Fruit fly (Drosophila melanogaster): ENCODE data around the gene tal-1A.
A peak's percentile ranks its signal among the peaks of the same experiment; 100 is the strongest.

tal-1A gene

DNA sequence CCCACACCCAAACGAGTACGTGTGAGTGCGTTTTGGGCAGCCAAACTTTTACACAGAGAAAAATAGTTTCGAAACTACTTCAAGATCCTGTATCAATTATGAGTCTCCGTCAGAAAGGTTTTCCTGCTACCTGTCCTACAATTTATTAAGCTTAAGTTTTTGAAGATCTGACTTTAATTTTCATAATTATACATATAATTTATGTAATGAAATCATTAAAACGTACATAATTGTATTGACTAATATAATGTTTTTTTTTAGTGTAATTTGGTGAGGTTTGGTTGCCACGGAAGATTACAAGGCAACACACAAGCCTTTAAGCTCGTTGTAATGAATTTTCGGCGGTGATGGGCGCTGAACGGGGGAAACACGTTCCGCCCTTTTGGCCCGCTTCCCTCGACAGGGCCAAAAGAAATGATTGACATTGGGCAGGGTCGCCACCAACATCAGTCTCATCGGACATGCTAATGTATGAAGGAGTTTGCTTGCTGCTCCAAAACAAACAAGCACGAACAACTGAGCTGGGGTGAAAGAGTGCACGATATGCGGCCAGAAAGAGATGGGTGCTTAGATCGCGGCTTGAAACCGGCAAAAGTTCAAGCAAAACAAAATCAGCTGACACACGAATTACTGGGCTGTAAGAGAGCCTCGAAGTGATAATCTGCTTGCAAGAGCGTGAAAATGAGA, 18.8 kb upstream of the tal-1A start (continued):
- TF ChIP-seq Eip74EF (GFP tag; optimal IDR thresholded peaks at IDR 0.05) (peak in 1 of 2 experiments; percentile 4), Asciz (GFP tag; optimal IDR thresholded peaks at IDR 0.05) (peak; percentile 57), gem (tag; optimal IDR thresholded peaks at IDR 0.05) (peak; percentile 89), Ets65A (GFP tag) (peak; percentile 17), Xrp1 (GFP tag; IDR thresholded peaks at IDR 0.05) (peak; percentile 83), CG14014 (GFP tag; IDR thresholded peaks at IDR 0.05) (no peak), CG16815 (GFP tag; optimal IDR thresholded peaks at IDR 0.05) (peak; percentile 14), Usf (GFP tag; optimal IDR thresholded peaks at IDR 0.05) (peak; percentile 33), lov (optimal IDR thresholded peaks at IDR 0.05) (no peak), lov (GFP tag; IDR thresholded peaks at IDR 0.05) (no peak), row (GFP tag; IDR thresholded peaks at IDR 0.05) (peak; percentile 67), sens (GFP tag) (peak; percentile 91), CG34376 (GFP tag; optimal IDR thresholded peaks at IDR 0.05) (no peak), Stat92E (GFP tag; optimal IDR thresholded peaks at IDR 0.05) (peak in 1 of 3 experiments; percentile 21), CG17568 (GFP tag; optimal IDR thresholded peaks at IDR 0.05) (peak; percentile 53), CG9437 (GFP tag; optimal IDR thresholded peaks at IDR 0.05) (peak; percentile 54), Ssrp (tag; optimal IDR thresholded peaks at IDR 0.05) (peak; percentile 79), CG10209 (GFP tag; optimal IDR thresholded peaks at IDR 0.05) (peak; percentile 63), ken (GFP tag; IDR thresholded peaks at IDR 0.05) (peak; percentile 65; the same call in 1 of the 3 replicates), CG30020 (tag; optimal IDR thresholded peaks at IDR 0.05) (peak; percentile 24), chm (GFP tag; IDR thresholded peaks at IDR 0.05) (peak; percentile 31; the same call in 1 of the 2 replicates), Dip2 (GFP tag; IDR thresholded peaks at IDR 0.05) (no peak), CG5180 (GFP tag; optimal IDR thresholded peaks at IDR 0.05) (peak; percentile 92), dpn (GFP tag; optimal IDR thresholded peaks at IDR 0.05) (peak in 1 of 2 experiments; percentile 62), Myb (GFP tag; optimal IDR thresholded peaks at IDR 0.05) (no peak), B-H2 (GFP tag; optimal IDR thresholded peaks at IDR 0.05) (no peak), cas (GFP tag; IDR thresholded peaks at IDR 0.05) (no peak), CG17359 (tag; optimal IDR thresholded peaks at IDR 0.05) (peak; percentile 73), CG9727 (GFP tag; optimal IDR thresholded peaks at IDR 0.05) (peak; percentile 43), nmo (GFP tag; optimal IDR thresholded peaks at IDR 0.05) (peak; percentile 87), CG9817 (tag; optimal IDR thresholded peaks at IDR 0.05) (peak; percentile 33), prd (optimal IDR thresholded peaks at IDR 0.05) (no peak), prd (GFP tag; IDR thresholded peaks at IDR 0.05) (peak; percentile 78; the same call in 2 of the 3 replicates), CG4328 (GFP tag; optimal IDR thresholded peaks at IDR 0.05) (peak; percentile 25), CG12659 (GFP tag; optimal IDR thresholded peaks at IDR 0.05) (peak; percentile 37), lab (GFP tag; optimal IDR thresholded peaks at IDR 0.05) (peak; percentile 59), jumu (GFP tag; optimal IDR thresholded peaks at IDR 0.05) (no peak), CG17385 (GFP tag; optimal IDR thresholded peaks at IDR 0.05) (peak; percentile 52), CG15601 (tag; optimal IDR thresholded peaks at IDR 0.05) (peak; percentile 82), maf-S (GFP tag; optimal IDR thresholded peaks at IDR 0.05) (no peak), HHEX (GFP tag; optimal IDR thresholded peaks at IDR 0.05) (peak; percentile 25), usp (GFP tag; optimal IDR thresholded peaks at IDR 0.05) (no peak), p53 (GFP tag; optimal IDR thresholded peaks at IDR 0.05) (no peak), CG4820 (GFP tag; optimal IDR thresholded peaks at IDR 0.05) (peak; percentile 58), peb (GFP tag; IDR thresholded peaks at IDR 0.05) (peak; percentile 37; the same call in 1 of the 2 replicates), CG10654 (GFP tag; optimal IDR thresholded peaks at IDR 0.05) (peak; percentile 38), CG13287 (GFP tag; IDR thresholded peaks at IDR 0.05; ENCODE audit: partially characterized antibody) (no peak), lola (GFP tag; optimal IDR thresholded peaks at IDR 0.05) (peak in 1 of 3 experiments; percentile 85)

Data from whole organism, embryonic.